Worm (Caenorhabditis elegans) whole organism, early embryonic: ENCODE measurements around the gene cyp-13A7.

ENCODE experiments used
- aly-1 ChIP-seq: sonication (generic microtip); optimal IDR thresholded peaks from 2 replicates; lab custom pipeline; 2016; ENCODE audit warnings: missing genetic modification characterization, missing compliant biosample characterization
- ama-1 ChIP-seq: fragments of 150-350 bp; optimal IDR thresholded peaks from 2 replicates; lab custom pipeline; 2014
- ets-7 ChIP-seq: sonication (generic microtip); optimal IDR thresholded peaks from 2 replicates; lab custom pipeline; 2016; ENCODE audit warnings: missing genotype, missing genetic modification characterization, missing compliant biosample characterization
- hnd-1 ChIP-seq: sonication (generic microtip); optimal IDR thresholded peaks from 2 replicates; lab custom pipeline; 2016; ENCODE audit warnings: missing genetic modification characterization, missing compliant biosample characterization
- scrt-1 ChIP-seq: fragments of 200-800 bp; sonication (Bioruptor generic); IDR thresholded peaks from 2 replicates; pipeline ENCODE4 v1.3.6; 2022; ENCODE audit warnings: missing genetic modification characterization, missing compliant biosample characterization
- sea-1 ChIP-seq: fragments of 200-800 bp; sonication (Bioruptor generic); conservative IDR thresholded peaks from 2 replicates; pipeline ENCODE4 v1.3.6; 2022; ENCODE audit warnings: missing genetic modification characterization, missing compliant biosample characterization
- tbx-37 ChIP-seq: fragments of 200-800 bp; sonication (Bioruptor generic); conservative IDR thresholded peaks from 2 replicates; pipeline ENCODE4 v1.3.6; 2022; ENCODE audit warnings: missing genetic modification reagents, missing genetic modification characterization, missing compliant biosample characterization

DNA sequence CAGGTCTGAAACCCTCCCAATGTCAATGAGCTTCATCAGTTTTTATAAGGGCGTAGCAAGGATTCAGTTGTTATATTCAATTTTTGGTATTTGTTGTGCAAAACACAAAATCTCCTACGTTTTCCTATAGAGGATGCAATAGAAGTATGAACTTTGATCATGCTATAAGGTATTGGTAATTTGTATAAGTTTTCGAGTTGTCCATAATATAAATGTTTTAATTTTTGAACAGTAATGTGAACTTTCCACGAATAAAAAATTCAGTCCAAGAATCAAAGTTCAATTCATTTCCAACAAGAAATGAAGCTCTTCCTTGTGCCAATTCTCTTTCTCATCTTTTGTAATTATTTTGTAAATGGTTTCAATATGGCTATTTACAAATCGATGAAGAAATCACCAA lies 27.6 kb downstream of the cyp-13A7 start, which contains the start of gene ZK938.12:
- TF ChIP-seq ama-1 (lab: Kevin White, UChicago): no peak
- TF ChIP-seq hnd-1: no peak
- no peak for TF ChIP-seq ets-7 (tag; lab: Kevin White, UChicago)
- TF ChIP-seq scrt-1: no peak
- TF ChIP-seq sea-1 (GFP tag; lab: Robert Waterston, UW): no peak
- TF ChIP-seq aly-1 (tag; lab: Kevin White, UChicago): no peak
- TF ChIP-seq tbx-37 (GFP tag; lab: Robert Waterston, UW): no peak
